Worm (Caenorhabditis elegans): Measurements from ENCODE around the gene T09A12.8.

DNA sequence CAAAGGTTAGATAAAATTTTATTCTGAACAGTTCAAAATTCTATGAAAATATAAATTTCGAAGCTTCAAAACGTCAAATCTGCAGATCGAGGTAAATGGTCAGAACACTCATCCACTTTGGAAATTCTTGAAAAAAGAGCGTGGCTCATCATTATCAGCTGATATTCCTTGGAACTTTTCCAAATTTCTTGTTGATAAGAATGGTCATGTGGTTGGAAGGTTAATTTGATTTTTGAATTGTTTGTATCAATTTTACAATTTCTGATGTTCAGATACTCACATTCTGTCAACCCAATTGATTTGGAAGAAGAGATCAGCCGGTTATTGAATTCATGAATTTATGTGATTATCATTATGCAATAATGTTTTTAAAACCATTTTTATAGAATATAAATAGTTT lies 20.4 kb downstream of the T09A12.8 start:
- TF ChIP-seq fos-1 (tag; optimal IDR thresholded peaks at IDR 0.05) (no peak), nhr-21 (tag; optimal IDR thresholded peaks at IDR 0.05) (no peak), lin-11 (tag; optimal IDR thresholded peaks at IDR 0.05) (no peak)

All from whole organism, L2 larva.